Worm (Caenorhabditis elegans) whole organism, mixed stage, embryonic: Measurements from ENCODE around the gene fln-2.

ENCODE experiments used
- M03D4.4 ChIP-seq: sonication (generic microtip); optimal IDR thresholded peaks from 2 replicates; lab custom pipeline; 2017; ENCODE audit warnings: mild to moderate bottlenecking, missing genetic modification characterization, missing compliant biosample characterization
- blmp-1 ChIP-seq: fragments of 150-350 bp; optimal IDR thresholded peaks from 2 replicates; lab custom pipeline; 2014; ENCODE audit warnings: missing biosample characterization, missing genetic modification characterization
- ceh-39 ChIP-seq: fragments of 150-350 bp; optimal IDR thresholded peaks from 2 replicates; lab custom pipeline; 2014; ENCODE audit warnings: missing biosample characterization, missing genetic modification characterization
- ceh-83 ChIP-seq: fragments of 200-800 bp; sonication (Bioruptor generic); optimal IDR thresholded peaks from 2 replicates; lab custom pipeline; 2018; ENCODE audit warnings: mild to moderate bottlenecking, missing genetic modification characterization, missing compliant biosample characterization
- ces-1 ChIP-seq: fragments of 150-350 bp; optimal IDR thresholded peaks from 2 replicates; lab custom pipeline; 2014; ENCODE audit warnings: missing biosample characterization, missing genetic modification reagents, missing genetic modification characterization
- drap-1 ChIP-seq: fragments of 200-800 bp; sonication (Bioruptor generic); optimal IDR thresholded peaks from 3 replicates; lab custom pipeline; 2018; ENCODE audit warnings: mild to moderate bottlenecking, missing genetic modification characterization, missing compliant biosample characterization
- elt-1 ChIP-seq: sonication (generic microtip); optimal IDR thresholded peaks from 2 replicates; lab custom pipeline; 2017; ENCODE audit warnings: missing genetic modification characterization, mild to moderate bottlenecking, missing compliant biosample characterization, antibody characterized with exemption, moderate library complexity, borderline replicate concordance; ENCODE audit not compliant: insufficient read depth
- elt-3 ChIP-seq: fragments of 150-350 bp; optimal IDR thresholded peaks from 2 replicates; lab custom pipeline; 2014; ENCODE audit warnings: missing biosample characterization, missing genetic modification characterization
- flh-1 ChIP-seq: fragments of 200-800 bp; sonication (Bioruptor generic); optimal IDR thresholded peaks from 2 replicates; lab custom pipeline; 2018; ENCODE audit warnings: mild to moderate bottlenecking, missing genetic modification characterization, moderate library complexity, missing compliant biosample characterization
- ham-2 ChIP-seq: fragments of 200-800 bp; sonication (Bioruptor generic); optimal IDR thresholded peaks from 2 replicates; lab custom pipeline; 2018; ENCODE audit warnings: mild to moderate bottlenecking, missing genetic modification characterization, missing compliant biosample characterization
- hlh-1 ChIP-seq: fragments of 150-350 bp; optimal IDR thresholded peaks from 2 replicates; lab custom pipeline; 2014; ENCODE audit warnings: missing biosample characterization, missing genetic modification reagents, missing genetic modification characterization
- lin-13 ChIP-seq: fragments of 150-350 bp; optimal IDR thresholded peaks from 2 replicates; lab custom pipeline; 2014; ENCODE audit warnings: missing biosample characterization, missing genetic modification characterization
- lin-32 ChIP-seq: fragments of 200-800 bp; sonication (Bioruptor generic); optimal IDR thresholded peaks from 2 replicates; lab custom pipeline; 2018; ENCODE audit warnings: mild to moderate bottlenecking, missing genetic modification characterization, missing compliant biosample characterization
- lsy-2 ChIP-seq: fragments of 150-350 bp; optimal IDR thresholded peaks from 2 replicates; lab custom pipeline; 2014; ENCODE audit warnings: missing biosample characterization, missing genetic modification characterization
- mep-1 ChIP-seq: fragments of 150-350 bp; optimal IDR thresholded peaks from 2 replicates; lab custom pipeline; 2017; ENCODE audit warnings: missing biosample characterization, missing genetic modification reagents, missing genetic modification characterization, inconsistent platforms
- mls-2 ChIP-seq: sonication (generic microtip); optimal IDR thresholded peaks from 2 replicates; lab custom pipeline; 2016; ENCODE audit warnings: mild to moderate bottlenecking, missing genetic modification characterization, moderate library complexity, missing compliant biosample characterization
- nhr-2 ChIP-seq: fragments of 150-350 bp; optimal IDR thresholded peaks from 2 replicates; lab custom pipeline; 2014; ENCODE audit warnings: missing biosample characterization, missing genetic modification characterization
- nhr-237 ChIP-seq: fragments of 150-350 bp; optimal IDR thresholded peaks from 2 replicates; lab custom pipeline; 2014; ENCODE audit warnings: missing biosample characterization, missing genetic modification characterization
- nhr-28 ChIP-seq: fragments of 150-350 bp; optimal IDR thresholded peaks from 2 replicates; lab custom pipeline; 2014; ENCODE audit warnings: missing biosample characterization, missing genetic modification characterization
- nhr-76 ChIP-seq: sonication (generic microtip); optimal IDR thresholded peaks from 2 replicates; lab custom pipeline; 2017; ENCODE audit warnings: missing biosample characterization, missing genetic modification characterization
- pha-4 ChIP-seq: fragments of 150-350 bp; optimal IDR thresholded peaks from 2 replicates; lab custom pipeline; 2018; ENCODE audit warnings: missing biosample characterization, missing genetic modification reagents, missing genetic modification characterization
- snpc-4 ChIP-seq: fragments of 150-350 bp; optimal IDR thresholded peaks from 2 replicates; lab custom pipeline; 2014; ENCODE audit warnings: missing biosample characterization, missing genetic modification characterization
- sptf-1 ChIP-seq: sonication (generic microtip); optimal IDR thresholded peaks from 2 replicates; lab custom pipeline; 2017; ENCODE audit warnings: mild to moderate bottlenecking, missing genetic modification characterization, moderate library complexity, missing compliant biosample characterization
- tbx-8 ChIP-seq: fragments of 200-800 bp; sonication (Bioruptor generic); optimal IDR thresholded peaks from 2 replicates; lab custom pipeline; 2018; ENCODE audit warnings: mild to moderate bottlenecking, missing genetic modification characterization, moderate library complexity, missing compliant biosample characterization
- unc-120 ChIP-seq: sonication (generic microtip); optimal IDR thresholded peaks from 2 replicates; lab custom pipeline; 2017; ENCODE audit warnings: missing genetic modification characterization, missing compliant biosample characterization; ENCODE audit not compliant: poor library complexity, severe bottlenecking
- unc-39 ChIP-seq: fragments of 150-350 bp; optimal IDR thresholded peaks from 2 replicates; lab custom pipeline; 2014; ENCODE audit warnings: missing biosample characterization, missing genetic modification characterization
- unc-62 ChIP-seq: fragments of 150-350 bp; optimal IDR thresholded peaks from 2 replicates; lab custom pipeline; 2014; ENCODE audit warnings: missing biosample characterization, missing genetic modification reagents, missing genetic modification characterization
- zip-8 ChIP-seq: fragments of 150-350 bp; optimal IDR thresholded peaks from 2 replicates; lab custom pipeline; 2014; ENCODE audit warnings: missing biosample characterization, missing genetic modification characterization
- ztf-11 ChIP-seq: fragments of 150-350 bp; optimal IDR thresholded peaks from 2 replicates; lab custom pipeline; 2014; ENCODE audit warnings: missing biosample characterization, missing genetic modification characterization

Gene fln-2

DNA sequence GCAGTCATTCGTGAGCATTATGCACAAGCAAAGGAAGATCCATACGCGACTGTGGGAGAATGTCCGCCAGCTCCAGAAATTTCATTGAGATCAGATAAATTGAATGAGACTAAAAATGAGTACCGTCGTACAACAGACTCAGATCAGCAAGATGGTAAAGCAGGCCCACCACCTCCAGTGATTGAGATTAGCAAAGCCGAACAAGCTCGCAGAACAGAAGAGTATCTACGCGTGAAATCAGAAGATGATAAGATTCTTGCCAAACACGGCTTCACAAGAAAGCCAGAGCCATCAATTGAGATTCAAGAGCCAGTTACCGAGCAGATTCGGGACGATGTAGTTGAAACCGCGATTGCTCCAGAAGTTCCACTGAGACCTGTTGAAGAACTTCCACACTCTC is 20.4 kb downstream of the fln-2 start:
- no peak for TF ChIP-seq ceh-39 (tag; lab: Kevin White, UChicago)
- TF ChIP-seq hlh-1 (tag; lab: Kevin White, UChicago) = no peak
- TF ChIP-seq unc-39 (tag; lab: Kevin White, UChicago) = no peak
- TF ChIP-seq mls-2 = no peak
- TF ChIP-seq nhr-2 = no peak

DNA sequence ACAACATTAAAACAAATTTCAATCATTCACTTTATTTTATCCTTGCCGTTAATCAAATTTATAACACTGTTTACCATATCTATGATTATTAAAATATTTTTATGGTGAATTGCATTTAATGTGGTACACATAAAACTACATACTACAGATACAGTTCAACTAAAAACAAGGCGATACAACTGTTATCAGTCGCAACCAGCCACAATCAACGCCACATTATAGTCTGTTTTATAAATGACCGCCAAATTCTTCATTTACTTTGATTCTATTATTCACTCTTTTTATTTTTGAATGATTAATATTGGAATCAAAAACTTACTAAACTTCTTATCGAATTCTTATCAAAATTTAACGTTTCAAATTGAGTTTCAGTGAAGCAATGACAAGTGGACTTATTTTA is 30.6 kb downstream of the fln-2 start, which contains the start of gene B0272.4:
Gene B0272.4, plus strand, starts transcription at position 373 of the 400 bp plus-strand sequence.
- TF ChIP-seq blmp-1 (no peak), elt-3 (tag; lab: Kevin White, UChicago) (no peak), flh-1 (GFP tag; lab: Kevin White, UChicago) (no peak), ces-1 (no peak)
- TF ChIP-seq, all 35 proteins: peak for 0

DNA sequence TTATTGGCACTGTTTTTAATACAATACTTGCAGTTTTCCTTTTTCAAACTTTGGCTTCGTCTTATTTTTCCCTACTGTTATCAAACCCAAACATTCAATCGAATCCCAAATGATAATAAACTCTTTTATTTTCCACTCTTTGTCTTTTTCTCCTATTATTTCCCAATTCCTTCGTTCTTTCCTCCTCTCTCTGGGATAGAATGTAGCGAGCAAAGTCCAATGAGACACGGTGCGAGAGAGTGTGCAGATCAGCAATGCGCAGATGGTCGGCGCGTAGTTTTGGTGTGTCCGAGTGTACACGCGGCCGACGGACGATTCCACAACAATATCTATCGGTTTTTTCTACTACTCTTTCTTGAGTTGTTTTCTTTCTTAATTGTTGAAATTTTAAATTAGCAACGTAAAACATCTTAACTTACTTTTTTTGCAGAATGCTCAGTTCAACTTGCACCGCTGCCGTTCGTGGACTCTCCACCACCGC is 33.5 kb downstream of the fln-2 start, which contains the start of gene B0272.3:
Gene B0272.3, plus strand, starts transcription at position 431 of the 481 bp plus-strand sequence.
- TF ChIP-seq nhr-28 (tag; lab: Kevin White, UChicago) (no peak), ham-2 (GFP tag; lab: Kevin White, UChicago) (peak; percentile 13), ceh-39 (tag; lab: Kevin White, UChicago) (peak; percentile 66), pha-4 (tag; lab: Kevin White, UChicago) (peak; percentile 38), unc-120 (tag; lab: Kevin White, UChicago) (peak; percentile 27)

DNA sequence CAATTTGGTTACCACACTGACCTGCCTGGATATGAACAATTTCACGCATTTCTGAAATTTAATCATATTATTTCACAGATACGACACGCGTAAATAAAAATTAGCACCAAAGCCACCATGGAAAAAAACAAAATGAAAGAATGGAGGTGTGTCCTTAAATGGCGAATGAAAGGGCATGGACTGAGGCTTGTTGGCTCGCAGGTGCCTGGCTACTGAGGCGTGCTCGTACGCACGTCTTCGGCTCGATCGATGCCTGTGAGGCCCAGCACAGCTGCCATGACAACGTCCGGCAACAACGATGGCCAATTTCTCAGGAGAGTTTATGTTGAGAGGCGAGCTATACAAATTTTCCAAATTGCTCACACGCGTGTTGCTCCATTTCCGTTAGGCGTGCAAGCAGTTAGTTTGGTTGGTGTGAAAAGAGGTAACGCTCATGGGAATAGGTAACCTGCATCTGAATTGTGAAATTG is 39.4 kb downstream of the fln-2 start, which contains the start of gene tbb-4:
Gene tbb-4, minus strand, starts transcription at position 51 of the 470 bp plus-strand sequence.
- TF ChIP-seq ztf-11 (tag; lab: Kevin White, UChicago) (no peak), M03D4.4 (tag; lab: Kevin White, UChicago) (no peak), lin-32 (GFP tag; lab: Kevin White, UChicago) (peak; percentile 51), lin-13 (no peak), unc-120 (tag; lab: Kevin White, UChicago) (no peak), flh-1 (GFP tag; lab: Kevin White, UChicago) (no peak)

DNA sequence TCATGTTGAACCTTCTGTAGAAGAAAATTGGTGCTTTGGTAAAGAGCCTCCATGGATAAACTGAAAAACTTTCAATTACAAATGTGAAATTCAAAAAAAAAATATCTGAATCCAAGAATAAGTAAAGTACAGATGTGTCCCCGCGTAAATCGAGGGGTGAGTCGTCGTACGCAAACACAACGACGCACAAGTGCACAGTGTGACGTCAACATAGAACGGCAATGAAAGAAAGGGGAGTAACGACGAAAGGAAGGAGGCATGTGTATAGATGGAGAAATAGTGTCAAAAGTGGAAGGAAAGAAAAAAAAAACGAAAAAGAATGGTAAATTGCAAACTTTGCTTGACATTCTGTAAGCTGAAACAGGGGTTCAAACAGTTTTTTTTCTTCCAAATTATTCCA is 44.0 kb downstream of the fln-2 start, which contains the start of gene memb-1:
Gene memb-1, minus strand, starts transcription at position 60 of the 400 bp plus-strand sequence.
- TF ChIP-seq nhr-2 (no peak), lsy-2 (tag; lab: Kevin White, UChicago) (peak; percentile 15), ceh-83 (GFP tag; lab: Kevin White, UChicago) (no peak), lin-32 (GFP tag; lab: Kevin White, UChicago) (no peak), elt-1 (tag; lab: Kevin White, UChicago) (no peak), tbx-8 (GFP tag; lab: Kevin White, UChicago) (no peak), ces-1 (peak; percentile 38), drap-1 (GFP tag; lab: Kevin White, UChicago) (peak; percentile 52), mls-2 (peak; percentile 20), pha-4 (tag; lab: Kevin White, UChicago) (peak; percentile 65), elt-3 (tag; lab: Kevin White, UChicago) (no peak), nhr-76 (no peak), zip-8 (peak; percentile 55), M03D4.4 (tag; lab: Kevin White, UChicago) (no peak), nhr-237 (tag; lab: Kevin White, UChicago) (no peak), ceh-39 (tag; lab: Kevin White, UChicago) (no peak), snpc-4 (no peak), hlh-1 (tag; lab: Kevin White, UChicago) (no peak), unc-62 (GFP tag; lab: Kevin White, UChicago) (no peak), blmp-1 (no peak), sptf-1 (tag; lab: Kevin White, UChicago) (peak; percentile 47), lin-13 (peak; percentile 3), mep-1 (peak; percentile 80)

DNA sequence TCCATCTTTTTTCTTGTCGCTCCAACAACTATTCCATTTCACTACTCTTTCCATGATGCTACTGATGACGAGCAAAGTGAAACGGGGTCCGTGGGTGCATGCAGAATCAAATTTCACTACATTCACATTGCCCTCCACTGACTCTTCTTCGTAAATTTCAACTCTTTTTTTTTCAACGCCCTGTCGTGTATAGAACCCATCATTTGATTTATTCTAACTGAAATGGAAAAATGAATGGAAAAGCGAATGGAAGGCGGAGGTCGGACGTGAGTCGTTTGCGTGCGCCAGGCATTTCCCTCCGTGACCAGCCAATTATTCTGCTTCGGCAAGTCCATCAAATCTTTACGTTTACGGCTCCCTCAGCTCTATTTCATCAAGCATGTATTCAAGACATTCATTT is 46.4 kb downstream of the fln-2 start:
- TF ChIP-seq ces-1 = peak; percentile 40
- no peak for TF ChIP-seq zip-8
